Worm (Caenorhabditis elegans) whole organism, L4 larva: Measurements from ENCODE around the gene ZK370.6.

Experiments used
- daf-12 ChIP-seq: fragments of 150-350 bp; optimal IDR thresholded peaks from 2 replicates; lab custom pipeline; 2014; ENCODE audit warnings: missing biosample characterization, missing genetic modification reagents, missing genetic modification characterization
- egl-27 ChIP-seq: sonication (generic microtip); optimal IDR thresholded peaks from 3 replicates; lab custom pipeline; 2017; ENCODE audit warnings: missing biosample characterization, missing genetic modification reagents, missing genetic modification characterization
- lsy-2 ChIP-seq, 2 experiments: fragments of 150-350 bp in 1 of 2; sonication (generic microtip) in 1 of 2; optimal IDR thresholded peaks; 2 replicates each; lab custom pipeline; 2014 to 2017; ENCODE audit warnings: missing biosample characterization in 2 of 2, missing genetic modification characterization in 2 of 2
- pqm-1 ChIP-seq: sonication (generic microtip); optimal IDR thresholded peaks from 2 replicates; lab custom pipeline; 2017; ENCODE audit warnings: missing biosample characterization, missing genetic modification characterization

- no peak for TF ChIP-seq pqm-1 (tag; lab: Kevin White, UChicago)
- TF ChIP-seq egl-27 (tag; lab: Kevin White, UChicago) = no peak
- no peak for TF ChIP-seq lsy-2 (tag; optimal IDR thresholded peaks at IDR 0.05; lab: Kevin White, UChicago)
- TF ChIP-seq daf-12 (tag; lab: Kevin White, UChicago) = no peak
Measured at ce11 chrIII:8719769-8720252, 23.8 kb downstream of the ZK370.6 start, which contains the start of gene hipr-1.
